Fruit fly (Drosophila melanogaster): ENCODE measurements around the gene Dhfr.

Dhfr gene

DNA sequence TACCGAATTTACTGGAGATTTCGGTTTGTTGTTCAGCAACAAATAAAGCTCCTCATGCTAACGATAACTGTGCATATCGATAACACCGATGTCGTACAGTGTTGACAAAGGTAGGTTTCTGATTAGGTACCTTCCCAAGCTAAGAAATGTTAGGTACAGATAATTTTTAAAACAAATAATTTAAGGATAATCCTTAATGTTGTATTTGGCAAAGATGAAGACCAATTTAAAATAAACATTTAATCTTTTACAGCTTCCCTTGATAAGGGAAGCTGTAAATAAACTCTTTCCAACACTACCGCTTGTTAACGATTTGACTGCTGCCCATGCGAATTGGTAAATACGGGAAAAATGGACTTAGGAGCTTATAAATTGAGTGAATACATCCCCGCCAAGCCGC is 38.0 kb upstream of the Dhfr start, which contains the start of the genes Ttc1 and CG14882 (continued):
- TF ChIP-seq Neu2 (GFP tag; optimal IDR thresholded peaks at IDR 0.05; ENCODE audit: borderline replicate concordance) (no peak), CG4730 (GFP tag; IDR thresholded peaks at IDR 0.05) (peak; percentile 47), Six4 (GFP tag; optimal IDR thresholded peaks at IDR 0.05) (peak; percentile 74), sqz (GFP tag; optimal IDR thresholded peaks at IDR 0.05) (no peak), CG10366 (GFP tag; IDR thresholded peaks at IDR 0.05) (peak; percentile 93), ranshi (GFP tag; IDR thresholded peaks at IDR 0.05) (peak; percentile 82), CG11456 (GFP tag; IDR thresholded peaks at IDR 0.05) (peak; percentile 84), CG2875 (GFP tag; optimal IDR thresholded peaks at IDR 0.05) (peak; percentile 63), phol (tag; optimal IDR thresholded peaks at IDR 0.05) (peak; percentile 80), Ets65A (GFP tag) (peak; percentile 94), zfh2 (GFP tag; optimal IDR thresholded peaks at IDR 0.05) (peak; percentile 88), MBD-R2 (GFP tag; IDR thresholded peaks at IDR 0.05) (peak; percentile 93), Dll (GFP tag; IDR thresholded peaks at IDR 0.05; ENCODE audit: partially characterized antibody) (peak; percentile 53; the same call in 2 of the 4 replicates), Lim3 (GFP tag; IDR thresholded peaks at IDR 0.05) (peak; percentile 68; the same call in 1 of the 2 replicates), vnd (GFP tag; IDR thresholded peaks at IDR 0.05; ENCODE audit: partially characterized antibody) (0 out of 3 replicates have a peak, but pooled peaks have one; percentile 19), CG8281 (tag; optimal IDR thresholded peaks at IDR 0.05) (no peak), NC2β (GFP tag; optimal IDR thresholded peaks at IDR 0.05) (peak; percentile 59), pnt (GFP tag; optimal IDR thresholded peaks at IDR 0.05) (peak; percentile 73), ash1 (GFP tag; optimal IDR thresholded peaks at IDR 0.05) (no peak), CG6254 (GFP tag; optimal IDR thresholded peaks at IDR 0.05) (no peak), CG34422 (GFP tag; IDR thresholded peaks at IDR 0.05) (peak; percentile 93), Bdp1 (GFP tag; optimal IDR thresholded peaks at IDR 0.05) (peak; percentile 73), stc (GFP tag; IDR thresholded peaks at IDR 0.05) (peak; percentile 76), br (optimal IDR thresholded peaks at IDR 0.05) (no peak), Stat92E (GFP tag; optimal IDR thresholded peaks at IDR 0.05) (peak in 1 of 3 experiments; percentile 17), CG17829 (tag; optimal IDR thresholded peaks at IDR 0.05) (peak; percentile 84), zf30C (GFP tag; optimal IDR thresholded peaks at IDR 0.05) (no peak), B-H1 (GFP tag; IDR thresholded peaks at IDR 0.05) (peak; percentile 73), CG1024 (GFP tag; IDR thresholded peaks at IDR 0.05) (peak; percentile 12; the same call in 1 of the 2 replicates), CG17186 (GFP tag; optimal IDR thresholded peaks at IDR 0.05) (no peak), corto (GFP tag; optimal IDR thresholded peaks at IDR 0.05) (no peak), dan (GFP tag; IDR thresholded peaks at IDR 0.05) (no peak), Deaf1 (tag; optimal IDR thresholded peaks at IDR 0.05) (no peak), lbe (GFP tag; optimal IDR thresholded peaks at IDR 0.05) (peak; percentile 73), CG16813 (GFP tag; IDR thresholded peaks at IDR 0.05; ENCODE audit: partially characterized antibody) (peak; percentile 43; the same call in 2 of the 3 replicates), Nf-YB (GFP tag; optimal IDR thresholded peaks at IDR 0.05) (peak; percentile 59), CG4360 (GFP tag; IDR thresholded peaks at IDR 0.05) (peak; percentile 45; the same call in 1 of the 2 replicates), CG30403 (GFP tag; optimal IDR thresholded peaks at IDR 0.05) (peak; percentile 93), Mes4 (GFP tag; optimal IDR thresholded peaks at IDR 0.05) (peak; percentile 77), CG15514 (GFP tag; optimal IDR thresholded peaks at IDR 0.05) (peak; percentile 65), CG10565 (GFP tag; optimal IDR thresholded peaks at IDR 0.05) (no peak), btn (GFP tag; optimal IDR thresholded peaks at IDR 0.05) (peak; percentile 44), CG17568 (GFP tag; optimal IDR thresholded peaks at IDR 0.05) (no peak), CG18764 (GFP tag; optimal IDR thresholded peaks at IDR 0.05) (peak; percentile 71), CG8944 (GFP tag; optimal IDR thresholded peaks at IDR 0.05) (peak; percentile 65), dimm (GFP tag; IDR thresholded peaks at IDR 0.05) (peak; percentile 85), onecut (GFP tag; IDR thresholded peaks at IDR 0.05) (peak; percentile 45), CG18619 (GFP tag; optimal IDR thresholded peaks at IDR 0.05) (peak; percentile 72), bigmax (GFP tag; optimal IDR thresholded peaks at IDR 0.05) (peak; percentile 0), Hr39 (optimal IDR thresholded peaks at IDR 0.05) (no peak), Atf6 (GFP tag; IDR thresholded peaks at IDR 0.05) (peak; percentile 95), gce (GFP tag; IDR thresholded peaks at IDR 0.05) (peak; percentile 13; the same call in 1 of the 3 replicates)
